Fruit fly (Drosophila melanogaster) whole organism, embryonic: ENCODE measurements around the gene CG3556.
A peak's percentile ranks its signal among the peaks of the same experiment; 100 is the strongest.

Experiments
- Abd-B ChIP-seq: fragments of 200-800 bp; sonication (Bioruptor generic); optimal IDR thresholded peaks from 2 replicates; lab custom pipeline; 2018; ENCODE audit warnings: missing biosample characterization, mild to moderate bottlenecking, missing genetic modification characterization, moderate library complexity
- Atf3 ChIP-seq: fragments of 200-800 bp; sonication (Bioruptor generic); optimal IDR thresholded peaks from 3 replicates; lab custom pipeline; 2016; ENCODE audit warnings: missing biosample characterization, missing genetic modification characterization
- CG1024 ChIP-seq: fragments of 200-800 bp; sonication (Bioruptor generic); IDR thresholded peaks from 2 replicates; pipeline ENCODE4 v1.3.6; 2022; ENCODE audit warnings: missing biosample characterization, missing genetic modification characterization
- CG11398 ChIP-seq: fragments of 200-800 bp; sonication (Bioruptor generic); optimal IDR thresholded peaks from 2 replicates; lab custom pipeline; 2016; ENCODE audit warnings: missing biosample characterization, missing genetic modification characterization
- CG12104 ChIP-seq: fragments of 200-800 bp; sonication (Bioruptor generic); optimal IDR thresholded peaks from 3 replicates; lab custom pipeline; 2016; ENCODE audit warnings: missing biosample characterization, missing genetic modification characterization
- CG12744 ChIP-seq: fragments of 200-800 bp; sonication (Bioruptor generic); optimal IDR thresholded peaks from 2 replicates; lab custom pipeline; 2016; ENCODE audit warnings: missing biosample characterization, missing genetic modification characterization
- CG13424 ChIP-seq: fragments of 200-800 bp; sonication (Bioruptor generic); optimal IDR thresholded peaks from 2 replicates; lab custom pipeline; 2019; ENCODE audit warnings: missing biosample characterization, mild to moderate bottlenecking, missing genetic modification characterization, moderate library complexity
- CG13624 ChIP-seq: fragments of 200-800 bp; sonication (Bioruptor generic); optimal IDR thresholded peaks from 2 replicates; lab custom pipeline; 2016; ENCODE audit warnings: missing biosample characterization, missing genetic modification characterization
- CG14050 ChIP-seq: fragments of 200-800 bp; sonication (Bioruptor generic); IDR thresholded peaks from 3 replicates; pipeline ENCODE4 v1.3.6; 2022; ENCODE audit warnings: missing biosample characterization, missing genetic modification characterization
- CG16813 ChIP-seq: fragments of 200-800 bp; sonication (Bioruptor generic); IDR thresholded peaks from 3 replicates; pipeline ENCODE4 v1.3.6; 2022; ENCODE audit warnings: missing biosample characterization, missing genetic modification characterization; ENCODE audit not compliant: partially characterized antibody
- CG17912 ChIP-seq: fragments of 200-800 bp; sonication (Bioruptor generic); optimal IDR thresholded peaks from 2 replicates; lab custom pipeline; 2018; ENCODE audit warnings: missing biosample characterization, mild to moderate bottlenecking, missing genetic modification characterization
- CG2120 ChIP-seq: fragments of 200-800 bp; sonication (Bioruptor generic); optimal IDR thresholded peaks from 3 replicates; lab custom pipeline; 2016; ENCODE audit warnings: missing biosample characterization, missing genetic modification characterization
- CG30403 ChIP-seq: fragments of 200-800 bp; sonication (Bioruptor generic); optimal IDR thresholded peaks from 3 replicates; lab custom pipeline; 2016; ENCODE audit warnings: missing biosample characterization, missing genetic modification characterization
- CG30431 ChIP-seq: fragments of 200-800 bp; sonication (Bioruptor generic); optimal IDR thresholded peaks from 2 replicates; lab custom pipeline; 2017; ENCODE audit warnings: missing biosample characterization, missing genetic modification characterization
- CG32767 ChIP-seq: fragments of 200-800 bp; sonication (Bioruptor generic); IDR thresholded peaks from 2 replicates; pipeline ENCODE4 v1.3.6; 2022; ENCODE audit warnings: missing biosample characterization, missing genetic modification characterization
- CG3847 ChIP-seq: fragments of 200-800 bp; sonication (Bioruptor generic); IDR thresholded peaks from 2 replicates; pipeline ENCODE4 v1.3.6; 2022; ENCODE audit warnings: missing biosample characterization, missing genetic modification characterization
- CG4707 ChIP-seq: fragments of 200-800 bp; sonication (Bioruptor generic); optimal IDR thresholded peaks from 2 replicates; lab custom pipeline; 2018; ENCODE audit warnings: missing biosample characterization, mild to moderate bottlenecking, missing genetic modification characterization, moderate library complexity
- CG4820 ChIP-seq: fragments of 200-800 bp; sonication (Bioruptor generic); optimal IDR thresholded peaks from 3 replicates; lab custom pipeline; 2016; ENCODE audit warnings: missing biosample characterization, missing genetic modification characterization
- CG8944 ChIP-seq: fragments of 200-800 bp; sonication (Bioruptor generic); optimal IDR thresholded peaks from 3 replicates; lab custom pipeline; 2016; ENCODE audit warnings: missing biosample characterization, missing genetic modification characterization
- CTCF ChIP-seq: fragments of 200-800 bp; sonication (Bioruptor generic); optimal IDR thresholded peaks from 2 replicates; lab custom pipeline; 2017; ENCODE audit warnings: missing biosample characterization, mild to moderate bottlenecking, missing genetic modification characterization, moderate library complexity
- Chrac-16 ChIP-seq: fragments of 200-800 bp; sonication (Bioruptor generic); optimal IDR thresholded peaks from 3 replicates; lab custom pipeline; 2016; ENCODE audit warnings: missing biosample characterization, missing genetic modification characterization
- Dad ChIP-seq: fragments of 200-800 bp; sonication (Bioruptor generic); optimal IDR thresholded peaks from 3 replicates; lab custom pipeline; 2016; ENCODE audit warnings: missing biosample characterization, missing genetic modification characterization
- Doc3 ChIP-seq: fragments of 200-800 bp; sonication (Bioruptor generic); IDR thresholded peaks from 3 replicates; pipeline ENCODE4 v1.3.6; 2022; ENCODE audit warnings: missing biosample characterization, missing genetic modification characterization; ENCODE audit not compliant: partially characterized antibody
- Drgx ChIP-seq: fragments of 200-800 bp; sonication (Bioruptor generic); IDR thresholded peaks from 2 replicates; pipeline ENCODE4 v1.3.6; 2022; ENCODE audit warnings: missing biosample characterization, missing genetic modification characterization
- E2f1 ChIP-seq: fragments of 200-800 bp; sonication (Bioruptor generic); IDR thresholded peaks from 2 replicates; pipeline ENCODE4 v1.3.6; 2022; ENCODE audit warnings: missing biosample characterization, missing genetic modification characterization
- H15 ChIP-seq: fragments of 200-800 bp; sonication (Bioruptor generic); IDR thresholded peaks from 3 replicates; pipeline ENCODE4 v1.3.6; 2022; ENCODE audit warnings: missing biosample characterization, missing genetic modification characterization
- Hsf ChIP-seq: fragments of 200-800 bp; sonication (Bioruptor generic); optimal IDR thresholded peaks from 3 replicates; lab custom pipeline; 2016; ENCODE audit warnings: missing biosample characterization, missing genetic modification characterization
- Mad ChIP-seq: fragments of 200-800 bp; sonication (Bioruptor generic); optimal IDR thresholded peaks from 2 replicates; lab custom pipeline; 2016; ENCODE audit warnings: missing biosample characterization, missing genetic modification characterization
- Myb ChIP-seq: fragments of 200-800 bp; sonication (Bioruptor generic); optimal IDR thresholded peaks from 2 replicates; lab custom pipeline; 2016; ENCODE audit warnings: missing biosample characterization, missing genetic modification characterization
- NC2β ChIP-seq: fragments of 200-800 bp; sonication (Bioruptor generic); optimal IDR thresholded peaks from 2 replicates; lab custom pipeline; 2016; ENCODE audit warnings: missing biosample characterization, missing genetic modification characterization
- Rx ChIP-seq: fragments of 200-800 bp; sonication (Bioruptor generic); IDR thresholded peaks from 2 replicates; pipeline ENCODE4 v1.3.6; 2022; ENCODE audit warnings: missing biosample characterization, missing genetic modification characterization
- Scr ChIP-seq: fragments of 200-800 bp; sonication (Bioruptor generic); IDR thresholded peaks from 2 replicates; pipeline ENCODE4 v1.3.6; 2022; ENCODE audit warnings: missing biosample characterization, missing genetic modification characterization; ENCODE audit not compliant: partially characterized antibody
- Sry-δ ChIP-seq: fragments of 200-800 bp; sonication (Bioruptor generic); optimal IDR thresholded peaks from 2 replicates; lab custom pipeline; 2016; ENCODE audit warnings: missing biosample characterization, missing genetic modification characterization
- YL-1 ChIP-seq: fragments of 200-800 bp; sonication (Bioruptor generic); optimal IDR thresholded peaks from 3 replicates; lab custom pipeline; 2017; ENCODE audit warnings: missing biosample characterization, mild to moderate bottlenecking, missing genetic modification characterization
- amos ChIP-seq: fragments of 200-800 bp; sonication (Bioruptor generic); IDR thresholded peaks from 2 replicates; pipeline ENCODE4 v1.3.6; 2022; ENCODE audit warnings: missing biosample characterization, missing genetic modification characterization; ENCODE audit not compliant: partially characterized antibody
- bsh ChIP-seq, 2 experiments: fragments of 200-800 bp; sonication (Bioruptor generic); optimal IDR thresholded peaks; 2 replicates each; lab custom pipeline; 2017 to 2018; ENCODE audit warnings: mild to moderate bottlenecking in 2 of 2, missing biosample characterization in 2 of 2, missing genetic modification characterization in 2 of 2, moderate library complexity in 1 of 2
- cato ChIP-seq: fragments of 200-800 bp; sonication (Bioruptor generic); optimal IDR thresholded peaks from 2 replicates; lab custom pipeline; 2016; ENCODE audit warnings: missing biosample characterization, missing genetic modification characterization, borderline replicate concordance
- chn ChIP-seq: fragments of 200-800 bp; sonication (Bioruptor generic); optimal IDR thresholded peaks from 2 replicates; lab custom pipeline; 2016; ENCODE audit warnings: missing biosample characterization, missing genetic modification characterization
- corto ChIP-seq: fragments of 200-800 bp; sonication (Bioruptor generic); optimal IDR thresholded peaks from 2 replicates; lab custom pipeline; 2016; ENCODE audit warnings: missing biosample characterization, mild to moderate bottlenecking, missing genetic modification characterization, moderate library complexity
- crol ChIP-seq: fragments of 200-800 bp; sonication (Bioruptor generic); IDR thresholded peaks from 2 replicates; pipeline ENCODE4 v1.3.6; 2022; ENCODE audit warnings: missing biosample characterization, missing genetic modification characterization
- fd64A ChIP-seq: fragments of 200-800 bp; sonication (Bioruptor generic); optimal IDR thresholded peaks from 3 replicates; lab custom pipeline; 2018; ENCODE audit warnings: missing biosample characterization, mild to moderate bottlenecking, missing genetic modification characterization
- jigr1 ChIP-seq: fragments of 200-800 bp; sonication (Bioruptor generic); IDR thresholded peaks from 3 replicates; pipeline ENCODE4 v1.3.6; 2022; ENCODE audit warnings: missing biosample characterization, missing genetic modification characterization
- klu ChIP-seq: fragments of 200-800 bp; sonication (Bioruptor generic); IDR thresholded peaks from 2 replicates; pipeline ENCODE4 v1.3.6; 2022; ENCODE audit warnings: missing biosample characterization, missing genetic modification characterization
- lilli ChIP-seq: fragments of 200-800 bp; sonication (Bioruptor generic); optimal IDR thresholded peaks from 3 replicates; lab custom pipeline; 2016; ENCODE audit warnings: missing biosample characterization, missing genetic modification characterization
- nerfin-1 ChIP-seq: fragments of 200-800 bp; sonication (Bioruptor generic); optimal IDR thresholded peaks from 3 replicates; lab custom pipeline; 2019; ENCODE audit warnings: missing biosample characterization, mild to moderate bottlenecking, missing genetic modification characterization, moderate library complexity
- nerfin-2 ChIP-seq: fragments of 200-800 bp; sonication (Bioruptor generic); IDR thresholded peaks from 2 replicates; pipeline ENCODE4 v1.3.6; 2022; ENCODE audit warnings: missing biosample characterization, missing genetic modification characterization; ENCODE audit not compliant: partially characterized antibody
- salm ChIP-seq: fragments of 200-800 bp; sonication (Bioruptor generic); optimal IDR thresholded peaks from 2 replicates; lab custom pipeline; 2018; ENCODE audit warnings: missing biosample characterization, mild to moderate bottlenecking, missing genetic modification characterization
- sqz ChIP-seq: fragments of 200-800 bp; sonication (Bioruptor generic); optimal IDR thresholded peaks from 3 replicates; lab custom pipeline; 2018; ENCODE audit warnings: missing biosample characterization, mild to moderate bottlenecking, missing genetic modification characterization
- sr ChIP-seq: fragments of 200-800 bp; sonication (Bioruptor generic); IDR thresholded peaks from 3 replicates; pipeline ENCODE4 v1.3.6; 2022; ENCODE audit warnings: missing biosample characterization, missing genetic modification characterization
- wek ChIP-seq: fragments of 200-800 bp; sonication (Bioruptor generic); optimal IDR thresholded peaks from 3 replicates; lab custom pipeline; 2018; ENCODE audit warnings: missing biosample characterization, mild to moderate bottlenecking, missing genetic modification characterization, moderate library complexity
- wor ChIP-seq: fragments of 200-800 bp; sonication (Bioruptor generic); IDR thresholded peaks from 2 replicates; pipeline ENCODE4 v1.3.6; 2022; ENCODE audit warnings: missing biosample characterization, missing genetic modification characterization
- zen ChIP-seq: fragments of 200-800 bp; sonication (Bioruptor generic); optimal IDR thresholded peaks from 3 replicates; lab custom pipeline; 2018; ENCODE audit warnings: missing biosample characterization, mild to moderate bottlenecking, missing genetic modification characterization, moderate library complexity
- zf30C ChIP-seq: fragments of 200-800 bp; sonication (Bioruptor generic); optimal IDR thresholded peaks from 3 replicates; lab custom pipeline; 2018; ENCODE audit warnings: missing biosample characterization, mild to moderate bottlenecking, missing genetic modification characterization

Gene CG3556

DNA sequence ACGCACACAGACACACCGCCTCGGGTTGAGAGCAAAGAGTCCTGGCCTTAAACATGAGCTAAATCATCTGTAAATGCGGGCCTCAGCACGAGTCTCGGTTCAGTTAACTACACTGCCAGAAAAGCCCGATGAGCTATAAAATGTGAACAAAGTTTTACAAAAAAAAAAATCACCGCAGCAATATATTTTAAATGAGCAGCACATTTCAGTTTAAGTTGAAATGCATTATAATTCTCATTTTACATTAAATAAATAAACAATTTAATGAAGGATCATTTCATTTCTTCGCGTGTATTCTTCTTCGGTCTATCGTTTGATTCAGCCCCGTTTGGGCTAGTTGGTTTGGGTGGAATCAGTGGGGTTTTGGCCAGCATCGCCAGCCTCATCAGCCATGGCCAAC lies 24.7 kb upstream of the CG3556 start (continued):
- no peak for TF ChIP-seq chn (GFP tag; lab: Kevin White, UChicago)
- TF ChIP-seq Doc3 (GFP tag; lab: Robert Waterston, UW) = no peak
- TF ChIP-seq klu (GFP tag; lab: Robert Waterston, UW) = no peak
- no peak for TF ChIP-seq Drgx (GFP tag; lab: Robert Waterston, UW)
- TF ChIP-seq amos (GFP tag; lab: Robert Waterston, UW) = no peak
- no peak for TF ChIP-seq Chrac-16
- TF ChIP-seq zen (tag; lab: Kevin White, UChicago) = peak; percentile 24
- no peak for TF ChIP-seq CG12104
- TF ChIP-seq CG13624 (GFP tag; lab: Kevin White, UChicago) = no peak
- TF ChIP-seq CG2120 (GFP tag; lab: Kevin White, UChicago) = no peak
- TF ChIP-seq Abd-B (GFP tag; lab: Kevin White, UChicago) = no peak
- no peak for TF ChIP-seq sqz (GFP tag; lab: Kevin White, UChicago)
- no peak for TF ChIP-seq CG32767 (GFP tag; lab: Robert Waterston, UW)
- TF ChIP-seq zf30C (GFP tag; lab: Kevin White, UChicago) = peak; percentile 16
- TF ChIP-seq YL-1 = no peak
- TF ChIP-seq Scr (GFP tag; lab: Robert Waterston, UW) = no peak
- peak in 1 of 2 experiments; percentile 39 for TF ChIP-seq bsh (GFP tag; optimal IDR thresholded peaks at IDR 0.05; lab: Kevin White, UChicago)
- TF ChIP-seq CG11398 (GFP tag; lab: Kevin White, UChicago) = no peak
- no peak for TF ChIP-seq Atf3
- TF ChIP-seq E2f1 = no peak
- no peak for TF ChIP-seq NC2β (GFP tag; lab: Kevin White, UChicago)
- TF ChIP-seq crol (GFP tag; lab: Robert Waterston, UW) = no peak
- peak; percentile 39 for TF ChIP-seq lilli
- no peak for TF ChIP-seq CG17912 (GFP tag; lab: Kevin White, UChicago)
- no peak for TF ChIP-seq Rx (GFP tag; lab: Robert Waterston, UW)
- TF ChIP-seq CG4820 (GFP tag; lab: Kevin White, UChicago) = no peak
- TF ChIP-seq Sry-δ (GFP tag; lab: Kevin White, UChicago) = no peak
- TF ChIP-seq CG4707 (GFP tag; lab: Kevin White, UChicago) = no peak
- TF ChIP-seq CG30403 (GFP tag; lab: Kevin White, UChicago) = no peak
- TF ChIP-seq corto (GFP tag; lab: Kevin White, UChicago) = no peak
- no peak for TF ChIP-seq wor
- no peak for TF ChIP-seq fd64A
- TF ChIP-seq CTCF (GFP tag; lab: Kevin White, UChicago) = no peak
- no peak for TF ChIP-seq nerfin-1 (tag; lab: Kevin White, UChicago)
- no peak for TF ChIP-seq jigr1 (GFP tag; lab: Robert Waterston, UW)
- TF ChIP-seq Myb = no peak
- TF ChIP-seq CG13424 (tag; lab: Kevin White, UChicago) = peak; percentile 18
- TF ChIP-seq CG14050 = no peak
- TF ChIP-seq CG16813 = no peak
- no peak for TF ChIP-seq cato
- TF ChIP-seq CG12744 (GFP tag; lab: Kevin White, UChicago) = no peak
- TF ChIP-seq wek (GFP tag; lab: Kevin White, UChicago) = no peak
- no peak for TF ChIP-seq CG1024 (GFP tag; lab: Robert Waterston, UW)
- TF ChIP-seq CG8944 (GFP tag; lab: Kevin White, UChicago) = no peak
- TF ChIP-seq Dad (GFP tag; lab: Kevin White, UChicago) = no peak
- no peak for TF ChIP-seq nerfin-2 (GFP tag; lab: Robert Waterston, UW)
- TF ChIP-seq H15 (GFP tag; lab: Robert Waterston, UW) = no peak
- no peak for TF ChIP-seq salm
- TF ChIP-seq CG30431 (GFP tag; lab: Kevin White, UChicago) = peak; percentile 6
- TF ChIP-seq Hsf (GFP tag; lab: Kevin White, UChicago) = peak; percentile 19
- no peak for TF ChIP-seq Mad (GFP tag; lab: Kevin White, UChicago)
- no peak for TF ChIP-seq CG3847 (GFP tag; lab: Robert Waterston, UW)
- TF ChIP-seq sr = no peak
